Fruit fly (Drosophila melanogaster) whole organism, adult: ENCODE data around the gene CG12398.

Experiments used
- CG11617 ChIP-seq: fragments of 200-800 bp; sonication (Bioruptor generic); optimal IDR thresholded peaks from 2 replicates; lab custom pipeline; 2017; ENCODE audit warnings: mild to moderate bottlenecking, missing biosample characterization, missing genetic modification reagents, missing genetic modification characterization
- CG12768 ChIP-seq: fragments of 200-800 bp; sonication (Bioruptor generic); optimal IDR thresholded peaks from 2 replicates; lab custom pipeline; 2017; ENCODE audit warnings: missing biosample characterization, missing genetic modification characterization, mild to moderate bottlenecking, moderate library complexity, missing genetic modification reagents
- CG14711 ChIP-seq: fragments of 200-800 bp; sonication (Bioruptor generic); optimal IDR thresholded peaks from 2 replicates; lab custom pipeline; 2018; ENCODE audit warnings: missing biosample characterization, mild to moderate bottlenecking, missing genetic modification characterization, moderate library complexity
- CG1620 ChIP-seq: fragments of 200-800 bp; sonication (Bioruptor generic); optimal IDR thresholded peaks from 2 replicates; lab custom pipeline; 2016; ENCODE audit warnings: missing biosample characterization, missing genetic modification characterization
- CG33017 ChIP-seq: fragments of 200-800 bp; sonication (Bioruptor generic); optimal IDR thresholded peaks from 2 replicates; lab custom pipeline; 2018; ENCODE audit warnings: missing biosample characterization, mild to moderate bottlenecking, missing genetic modification characterization, moderate library complexity
- CG5204 ChIP-seq: fragments of 200-800 bp; sonication (Bioruptor generic); optimal IDR thresholded peaks from 2 replicates; lab custom pipeline; 2016; ENCODE audit warnings: missing biosample characterization, missing genetic modification characterization
- CG7045 ChIP-seq: fragments of 200-800 bp; sonication (Bioruptor generic); optimal IDR thresholded peaks from 2 replicates; lab custom pipeline; 2017; ENCODE audit warnings: missing biosample characterization, mild to moderate bottlenecking, missing genetic modification characterization
- CG7101 ChIP-seq: fragments of 200-800 bp; sonication (Bioruptor generic); optimal IDR thresholded peaks from 2 replicates; lab custom pipeline; 2018; ENCODE audit warnings: missing biosample characterization, mild to moderate bottlenecking, missing genetic modification characterization, moderate library complexity
- Clk ChIP-seq: fragments of 200-800 bp; sonication (Bioruptor generic); optimal IDR thresholded peaks from 2 replicates; lab custom pipeline; 2017; ENCODE audit warnings: missing biosample characterization, missing genetic modification characterization
- Crg-1 ChIP-seq: fragments of 200-800 bp; sonication (Bioruptor generic); optimal IDR thresholded peaks from 2 replicates; lab custom pipeline; 2016; ENCODE audit warnings: missing biosample characterization, missing genetic modification characterization
- Hr96 ChIP-seq: fragments of 200-800 bp; sonication (Bioruptor generic); optimal IDR thresholded peaks from 2 replicates; lab custom pipeline; 2016; ENCODE audit warnings: missing biosample characterization, missing genetic modification characterization
- Mnt ChIP-seq: fragments of 200-800 bp; sonication (Bioruptor generic); optimal IDR thresholded peaks from 2 replicates; lab custom pipeline; 2016; ENCODE audit warnings: missing biosample characterization, mild to moderate bottlenecking, missing genetic modification characterization
- bab1 ChIP-seq: fragments of 200-800 bp; sonication (Bioruptor generic); optimal IDR thresholded peaks from 3 replicates; lab custom pipeline; 2019; ENCODE audit warnings: missing biosample characterization, mild to moderate bottlenecking, missing genetic modification characterization, moderate library complexity
- cic ChIP-seq: fragments of 200-800 bp; sonication (Bioruptor generic); optimal IDR thresholded peaks from 2 replicates; lab custom pipeline; 2017; ENCODE audit warnings: missing biosample characterization, mild to moderate bottlenecking, missing genetic modification characterization, moderate library complexity
- cnc ChIP-seq, 2 experiments: fragments of >200 bp; optimal IDR thresholded peaks; 2 replicates each; lab custom pipeline; 2017
- kay ChIP-seq: fragments of 200-800 bp; sonication (Bioruptor generic); peaks from one replicate; lab custom pipeline; 2016; ENCODE audit warnings: missing biosample characterization, missing genetic modification characterization, borderline replicate concordance
- ovo ChIP-seq: fragments of 200-800 bp; sonication (Bioruptor generic); optimal IDR thresholded peaks from 2 replicates; lab custom pipeline; 2016; ENCODE audit warnings: missing biosample characterization, missing genetic modification characterization
- pad ChIP-seq: fragments of 200-800 bp; sonication (Bioruptor generic); optimal IDR thresholded peaks from 3 replicates; lab custom pipeline; 2017; ENCODE audit warnings: missing biosample characterization, missing genetic modification characterization, mild to moderate bottlenecking, moderate library complexity, missing genetic modification reagents
- tj ChIP-seq: fragments of 200-800 bp; sonication (Bioruptor generic); optimal IDR thresholded peaks from 3 replicates; lab custom pipeline; 2017; ENCODE audit warnings: missing biosample characterization, mild to moderate bottlenecking, missing genetic modification characterization, moderate library complexity
- toe ChIP-seq: fragments of 200-800 bp; sonication (Bioruptor generic); optimal IDR thresholded peaks from 2 replicates; lab custom pipeline; 2016; ENCODE audit warnings: missing biosample characterization, missing genetic modification characterization

The CG12398 gene

DNA sequence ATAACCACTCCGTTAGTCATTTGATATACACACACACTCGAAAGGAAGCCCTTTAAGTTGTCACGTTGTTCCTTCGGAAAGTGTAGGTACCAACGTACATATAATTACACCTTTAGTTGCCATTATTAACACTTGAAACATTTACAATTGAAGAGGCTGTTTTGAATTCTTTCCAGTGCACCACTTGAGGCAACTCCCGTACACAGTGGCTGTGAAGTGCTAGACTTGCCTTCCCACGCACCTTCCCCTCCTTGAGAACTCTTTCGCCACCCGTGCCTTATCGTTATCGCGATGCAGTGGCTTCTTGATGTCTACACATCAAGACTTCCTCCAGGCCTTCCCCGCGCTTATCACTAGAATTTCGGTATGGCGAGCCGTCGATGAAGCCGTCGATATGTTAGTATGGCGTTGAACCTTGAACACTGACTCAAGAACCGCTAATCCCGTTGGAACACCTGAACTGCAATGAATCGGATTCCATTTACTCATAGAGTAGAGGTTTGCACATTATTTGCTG is 37.8 kb upstream of the CG12398 start:
- TF ChIP-seq bab1 (GFP tag; lab: Kevin White, UChicago) (no peak), ovo (GFP tag; lab: Kevin White, UChicago) (peak; percentile 1), pad (GFP tag; lab: Kevin White, UChicago) (peak; percentile 98), Crg-1 (GFP tag; lab: Kevin White, UChicago) (no peak)

DNA sequence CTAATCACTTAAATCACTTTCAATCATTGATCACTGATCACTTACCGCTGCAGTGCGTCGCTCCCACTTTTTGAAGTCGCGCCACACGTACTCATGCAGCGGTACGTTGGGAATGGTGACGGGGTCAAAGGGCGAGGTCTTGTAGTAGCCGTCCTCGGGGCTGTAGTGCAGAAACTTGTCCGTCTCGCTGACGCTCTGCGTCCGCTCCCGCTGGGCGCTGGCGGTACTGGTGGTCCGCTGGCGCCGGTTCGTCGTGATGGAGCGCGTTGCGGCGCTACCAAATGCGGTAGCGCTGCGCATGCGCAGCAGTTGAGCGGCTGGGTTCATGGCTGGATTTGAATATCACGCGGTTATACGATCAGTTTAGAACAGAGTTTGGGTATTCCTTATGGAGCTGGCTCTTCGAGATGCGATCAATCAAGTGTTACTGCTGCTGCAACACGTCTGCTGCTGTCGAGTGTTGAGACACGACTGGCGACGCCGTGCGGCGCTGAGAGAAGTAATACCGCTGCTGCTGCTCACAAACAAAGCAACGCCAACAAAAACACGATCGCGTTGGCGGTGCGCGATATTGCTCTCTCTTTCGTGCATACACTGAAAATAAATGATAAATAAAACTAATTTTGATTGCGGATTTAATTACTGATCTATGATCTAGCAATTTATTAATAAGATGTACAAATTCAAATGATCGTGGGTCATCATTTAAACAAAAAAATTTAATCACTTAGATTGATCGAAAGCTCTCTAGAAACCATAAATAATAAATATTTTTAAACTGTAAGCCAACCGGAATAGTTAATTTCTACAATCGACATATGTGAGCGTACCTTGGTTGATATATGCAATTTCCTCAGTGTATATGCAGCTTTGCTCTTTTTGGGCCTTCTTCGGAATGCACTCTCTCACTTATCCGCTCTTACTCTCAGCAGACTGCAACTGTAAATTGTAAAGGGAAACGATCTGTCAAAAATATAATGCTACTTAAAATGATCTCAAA is 37.0 kb upstream of the CG12398 start:
- TF ChIP-seq CG5204 (GFP tag; lab: Kevin White, UChicago): peak; percentile 90
- TF ChIP-seq cnc (optimal IDR thresholded peaks at IDR 0.05; lab: Kevin White, UChicago): no peak
- TF ChIP-seq cic (GFP tag; lab: Kevin White, UChicago): no peak
- TF ChIP-seq toe (GFP tag; lab: Kevin White, UChicago): peak; percentile 79
- TF ChIP-seq CG14711 (tag; lab: Kevin White, UChicago): peak; percentile 93
- peak; percentile 85 for TF ChIP-seq Mnt (GFP tag; lab: Kevin White, UChicago)
- TF ChIP-seq bab1 (GFP tag; lab: Kevin White, UChicago): peak; percentile 99
- TF ChIP-seq Clk (GFP tag; lab: Kevin White, UChicago): peak; percentile 61
- TF ChIP-seq CG1620 (GFP tag; lab: Kevin White, UChicago): peak; percentile 98
- TF ChIP-seq CG11617 (GFP tag; lab: Kevin White, UChicago): peak; percentile 99
- TF ChIP-seq CG33017: peak; percentile 92
- TF ChIP-seq Hr96 (GFP tag; lab: Kevin White, UChicago): peak; percentile 91
- peak; percentile 88 for TF ChIP-seq CG7045 (GFP tag; lab: Kevin White, UChicago)
- TF ChIP-seq CG12768 (GFP tag; lab: Kevin White, UChicago): peak; percentile 90
- TF ChIP-seq pad (GFP tag; lab: Kevin White, UChicago): no peak
- peak; percentile 96 for TF ChIP-seq Crg-1 (GFP tag; lab: Kevin White, UChicago)
- peak; percentile 93 for TF ChIP-seq kay (GFP tag; lab: Kevin White, UChicago)
- peak; percentile 97 for TF ChIP-seq CG7101
- peak; percentile 92 for TF ChIP-seq tj (GFP tag; lab: Kevin White, UChicago)
- peak; percentile 93 for TF ChIP-seq ovo (GFP tag; lab: Kevin White, UChicago)

DNA sequence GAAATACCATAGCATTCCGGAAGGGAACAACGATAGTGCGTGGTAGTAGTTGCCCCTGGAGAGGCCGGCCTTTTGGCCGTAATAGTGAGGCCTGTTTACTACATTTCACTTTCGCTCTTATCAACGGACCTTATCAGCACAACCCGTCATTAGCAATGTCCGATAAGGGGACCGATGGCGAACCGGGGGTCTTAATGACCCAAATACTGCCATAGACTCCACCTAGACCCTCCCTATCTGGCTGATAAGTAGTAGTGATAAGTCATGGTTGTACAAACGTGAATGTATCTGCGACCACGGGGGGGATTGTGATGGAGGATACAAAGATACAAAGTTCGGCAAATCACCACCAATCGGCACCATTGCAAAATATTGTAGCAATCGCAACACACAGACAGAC is 35.6 kb upstream of the CG12398 start:
- no peak for TF ChIP-seq pad (GFP tag; lab: Kevin White, UChicago)
- no peak for TF ChIP-seq Crg-1 (GFP tag; lab: Kevin White, UChicago)
- peak; percentile 12 for TF ChIP-seq Mnt (GFP tag; lab: Kevin White, UChicago)
- no peak for TF ChIP-seq CG33017
- no peak for TF ChIP-seq bab1 (GFP tag; lab: Kevin White, UChicago)
- peak; percentile 11 for TF ChIP-seq Hr96 (GFP tag; lab: Kevin White, UChicago)
- TF ChIP-seq toe (GFP tag; lab: Kevin White, UChicago): no peak

DNA sequence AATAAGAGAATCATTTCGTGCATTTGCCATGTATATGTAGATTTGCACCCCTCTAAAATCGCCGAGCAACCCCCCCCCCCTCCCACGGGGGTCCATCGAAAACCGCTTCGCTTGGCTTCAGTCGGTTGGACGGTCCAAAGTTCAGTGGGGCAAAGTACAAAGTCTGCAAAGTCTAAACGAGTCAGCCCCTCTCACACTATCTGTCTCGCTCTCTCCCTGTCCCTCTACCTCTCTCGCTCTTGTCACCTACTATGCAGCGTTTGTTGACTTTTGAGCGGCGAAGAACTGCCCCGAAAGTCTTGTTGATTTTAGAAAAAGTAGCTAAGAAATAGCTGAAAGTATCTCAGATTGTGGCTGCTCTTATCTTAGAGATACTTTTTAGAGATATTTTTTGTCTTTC is 33.8 kb upstream of the CG12398 start:
- TF ChIP-seq Mnt (GFP tag; lab: Kevin White, UChicago) (peak; percentile 53), Clk (GFP tag; lab: Kevin White, UChicago) (peak; percentile 73), CG14711 (tag; lab: Kevin White, UChicago) (peak; percentile 64), Hr96 (GFP tag; lab: Kevin White, UChicago) (peak; percentile 90), ovo (GFP tag; lab: Kevin White, UChicago) (peak; percentile 73), CG5204 (GFP tag; lab: Kevin White, UChicago) (peak; percentile 59), CG12768 (GFP tag; lab: Kevin White, UChicago) (peak; percentile 99), bab1 (GFP tag; lab: Kevin White, UChicago) (peak; percentile 8), CG7045 (GFP tag; lab: Kevin White, UChicago) (peak; percentile 79), toe (GFP tag; lab: Kevin White, UChicago) (peak; percentile 71), cnc (optimal IDR thresholded peaks at IDR 0.05; lab: Kevin White, UChicago) (no peak), tj (GFP tag; lab: Kevin White, UChicago) (peak; percentile 95), CG1620 (GFP tag; lab: Kevin White, UChicago) (peak; percentile 40), CG7101 (peak; percentile 67), pad (GFP tag; lab: Kevin White, UChicago) (peak; percentile 52), Crg-1 (GFP tag; lab: Kevin White, UChicago) (peak; percentile 58), CG11617 (GFP tag; lab: Kevin White, UChicago) (peak; percentile 85), cic (GFP tag; lab: Kevin White, UChicago) (peak; percentile 41), kay (GFP tag; lab: Kevin White, UChicago) (peak; percentile 83), CG33017 (peak; percentile 72)

DNA sequence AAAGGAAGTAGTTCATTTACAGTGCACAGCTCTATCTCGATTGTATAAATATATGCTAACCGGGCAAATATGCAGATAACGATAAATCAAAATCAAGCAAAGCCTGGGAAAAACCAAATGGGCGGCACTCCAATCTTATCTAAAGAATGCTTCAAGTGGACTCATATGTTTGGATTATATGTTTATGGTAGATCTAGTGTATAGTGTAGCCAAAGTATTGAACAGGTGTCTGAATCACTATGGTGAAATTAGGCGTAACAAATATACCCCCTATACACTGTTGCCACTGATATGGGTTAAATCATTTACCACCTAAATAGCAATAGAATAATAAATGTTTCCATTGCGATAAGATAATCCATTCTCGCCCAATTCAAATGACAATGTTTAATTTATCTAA is 32.9 kb upstream of the CG12398 start:
- TF ChIP-seq CG12768 (GFP tag; lab: Kevin White, UChicago): no peak
- TF ChIP-seq Clk (GFP tag; lab: Kevin White, UChicago): no peak
- no peak for TF ChIP-seq bab1 (GFP tag; lab: Kevin White, UChicago)
- no peak for TF ChIP-seq CG11617 (GFP tag; lab: Kevin White, UChicago)
- TF ChIP-seq CG1620 (GFP tag; lab: Kevin White, UChicago): no peak
- TF ChIP-seq CG14711 (tag; lab: Kevin White, UChicago): no peak
- TF ChIP-seq Hr96 (GFP tag; lab: Kevin White, UChicago): no peak
- no peak for TF ChIP-seq pad (GFP tag; lab: Kevin White, UChicago)
- no peak for TF ChIP-seq CG5204 (GFP tag; lab: Kevin White, UChicago)
- TF ChIP-seq CG7045 (GFP tag; lab: Kevin White, UChicago): no peak
- no peak for TF ChIP-seq kay (GFP tag; lab: Kevin White, UChicago)
- TF ChIP-seq CG33017: no peak
- TF ChIP-seq cic (GFP tag; lab: Kevin White, UChicago): no peak
- no peak for TF ChIP-seq CG7101
- TF ChIP-seq cnc (optimal IDR thresholded peaks at IDR 0.05; lab: Kevin White, UChicago): no peak
- no peak for TF ChIP-seq Mnt (GFP tag; lab: Kevin White, UChicago)
- TF ChIP-seq toe (GFP tag; lab: Kevin White, UChicago): no peak
- no peak for TF ChIP-seq Crg-1 (GFP tag; lab: Kevin White, UChicago)
- TF ChIP-seq ovo (GFP tag; lab: Kevin White, UChicago): no peak
